Fruit fly (Drosophila melanogaster) whole organism, embryonic: ENCODE data around the gene CG6951.

Source experiments
- CG11696 ChIP-seq: fragments of 200-800 bp; sonication (Bioruptor generic); IDR thresholded peaks from 2 replicates; pipeline ENCODE4 v1.3.6; 2022; ENCODE audit warnings: missing biosample characterization, missing genetic modification characterization
- CG12391 ChIP-seq: fragments of 200-800 bp; sonication (Bioruptor generic); optimal IDR thresholded peaks from 3 replicates; lab custom pipeline; 2018; ENCODE audit warnings: missing biosample characterization, mild to moderate bottlenecking, missing genetic modification characterization, moderate library complexity
- CG12769 ChIP-seq: fragments of 200-800 bp; sonication (Bioruptor generic); optimal IDR thresholded peaks from 2 replicates; lab custom pipeline; 2019; ENCODE audit warnings: missing biosample characterization, mild to moderate bottlenecking, missing genetic modification characterization, moderate library complexity
- CG13287 ChIP-seq: fragments of 200-800 bp; sonication (Bioruptor generic); IDR thresholded peaks from 2 replicates; pipeline ENCODE4 v1.3.6; 2022; ENCODE audit warnings: missing biosample characterization, missing genetic modification characterization; ENCODE audit not compliant: partially characterized antibody
- CG14667 ChIP-seq: fragments of 200-800 bp; sonication (Bioruptor generic); IDR thresholded peaks from 2 replicates; pipeline ENCODE4 v1.3.6; 2022; ENCODE audit warnings: missing biosample characterization, missing genetic modification characterization
- CG15479 ChIP-seq: fragments of 200-800 bp; sonication (Bioruptor generic); optimal IDR thresholded peaks from 3 replicates; lab custom pipeline; 2019; ENCODE audit warnings: missing biosample characterization, mild to moderate bottlenecking, missing genetic modification characterization, moderate library complexity
- CG1603 ChIP-seq: fragments of 200-800 bp; sonication (Bioruptor generic); optimal IDR thresholded peaks from 2 replicates; lab custom pipeline; 2019; ENCODE audit warnings: missing biosample characterization, mild to moderate bottlenecking, missing genetic modification characterization, moderate library complexity
- CG17829 ChIP-seq: fragments of 200-800 bp; optimal IDR thresholded peaks from 2 replicates; lab custom pipeline; 2019; ENCODE audit warnings: missing biosample characterization, mild to moderate bottlenecking, missing genetic modification characterization, moderate library complexity
- CG18764 ChIP-seq: fragments of 200-800 bp; sonication (Bioruptor generic); optimal IDR thresholded peaks from 3 replicates; lab custom pipeline; 2016; ENCODE audit warnings: missing biosample characterization, missing genetic modification characterization
- CG2889 ChIP-seq: fragments of 200-800 bp; sonication (Bioruptor generic); IDR thresholded peaks from 3 replicates; pipeline ENCODE4 v1.3.6; 2022; ENCODE audit warnings: missing biosample characterization, missing genetic modification characterization
- CG30020 ChIP-seq: fragments of 200-800 bp; optimal IDR thresholded peaks from 2 replicates; lab custom pipeline; 2019; ENCODE audit warnings: missing biosample characterization, mild to moderate bottlenecking, missing genetic modification characterization, moderate library complexity
- CG3163 ChIP-seq: fragments of 200-800 bp; sonication (Bioruptor generic); optimal IDR thresholded peaks from 3 replicates; lab custom pipeline; 2016; ENCODE audit warnings: missing biosample characterization, missing genetic modification characterization
- CG32767 ChIP-seq: fragments of 200-800 bp; sonication (Bioruptor generic); IDR thresholded peaks from 2 replicates; pipeline ENCODE4 v1.3.6; 2022; ENCODE audit warnings: missing biosample characterization, missing genetic modification characterization
- CG33213 ChIP-seq: fragments of 200-800 bp; sonication (Bioruptor generic); optimal IDR thresholded peaks from 3 replicates; lab custom pipeline; 2016; ENCODE audit warnings: missing biosample characterization, missing genetic modification characterization
- CG4360 ChIP-seq: fragments of 200-800 bp; sonication (Bioruptor generic); IDR thresholded peaks from 2 replicates; pipeline ENCODE4 v1.3.6; 2022; ENCODE audit warnings: missing biosample characterization, missing genetic modification characterization
- CG7745 ChIP-seq: fragments of 200-800 bp; sonication (Bioruptor generic); optimal IDR thresholded peaks from 2 replicates; lab custom pipeline; 2018; ENCODE audit warnings: missing biosample characterization, mild to moderate bottlenecking, missing genetic modification characterization, moderate library complexity
- CG9727 ChIP-seq: fragments of 200-800 bp; sonication (Bioruptor generic); optimal IDR thresholded peaks from 3 replicates; lab custom pipeline; 2017; ENCODE audit warnings: missing biosample characterization, mild to moderate bottlenecking, missing genetic modification characterization
- CHES-1-like ChIP-seq: fragments of 200-800 bp; sonication (Bioruptor generic); optimal IDR thresholded peaks from 2 replicates; lab custom pipeline; 2016; ENCODE audit warnings: missing biosample characterization, missing genetic modification characterization
- Chrac-16 ChIP-seq: fragments of 200-800 bp; sonication (Bioruptor generic); optimal IDR thresholded peaks from 3 replicates; lab custom pipeline; 2016; ENCODE audit warnings: missing biosample characterization, missing genetic modification characterization
- Dref ChIP-seq: fragments of 200-800 bp; sonication (Bioruptor generic); IDR thresholded peaks from 2 replicates; pipeline ENCODE4 v1.3.6; 2022; ENCODE audit warnings: missing biosample characterization, missing genetic modification characterization
- Fer1 ChIP-seq: fragments of 200-800 bp; sonication (Bioruptor generic); optimal IDR thresholded peaks from 2 replicates; lab custom pipeline; 2017; ENCODE audit warnings: missing biosample characterization, mild to moderate bottlenecking, missing genetic modification characterization
- Fer3 ChIP-seq: fragments of 200-800 bp; sonication (Bioruptor generic); optimal IDR thresholded peaks from 2 replicates; lab custom pipeline; 2018; ENCODE audit warnings: missing biosample characterization, mild to moderate bottlenecking, missing genetic modification characterization, moderate library complexity
- HHEX ChIP-seq: fragments of 200-800 bp; sonication (Bioruptor generic); optimal IDR thresholded peaks from 3 replicates; lab custom pipeline; 2017; ENCODE audit warnings: missing biosample characterization, mild to moderate bottlenecking, missing genetic modification characterization, missing genetic modification reagents
- HmgD ChIP-seq: fragments of 200-800 bp; sonication (Bioruptor generic); optimal IDR thresholded peaks from 3 replicates; lab custom pipeline; 2016; ENCODE audit warnings: missing biosample characterization, missing genetic modification characterization
- Hr39 ChIP-seq: fragments of >200 bp; optimal IDR thresholded peaks from 2 replicates; lab custom pipeline; 2017
- Kr ChIP-seq: fragments of 200-800 bp; sonication (Bioruptor generic); optimal IDR thresholded peaks from 2 replicates; lab custom pipeline; 2017; ENCODE audit warnings: missing biosample characterization, mild to moderate bottlenecking, missing genetic modification characterization
- MESR4 ChIP-seq: fragments of 200-800 bp; sonication (Bioruptor generic); optimal IDR thresholded peaks from 2 replicates; lab custom pipeline; 2018; ENCODE audit warnings: missing biosample characterization, mild to moderate bottlenecking, missing genetic modification characterization, moderate library complexity
- Poxn ChIP-seq: fragments of 200-800 bp; sonication (Bioruptor generic); IDR thresholded peaks from 2 replicates; pipeline ENCODE4 v1.3.6; 2022; ENCODE audit warnings: missing biosample characterization, missing genetic modification characterization
- Sin3A ChIP-seq: fragments of >200 bp; optimal IDR thresholded peaks from 2 replicates; lab custom pipeline; 2018
- bcd ChIP-seq: fragments of 200-800 bp; sonication (Bioruptor generic); optimal IDR thresholded peaks from 2 replicates; lab custom pipeline; 2017; ENCODE audit warnings: missing biosample characterization, mild to moderate bottlenecking, missing genetic modification characterization
- caup ChIP-seq: fragments of 200-800 bp; sonication (Bioruptor generic); optimal IDR thresholded peaks from 3 replicates; lab custom pipeline; 2017; ENCODE audit warnings: missing biosample characterization, mild to moderate bottlenecking, missing genetic modification characterization, moderate library complexity; ENCODE audit not compliant: severe bottlenecking
- crol ChIP-seq: fragments of 200-800 bp; sonication (Bioruptor generic); IDR thresholded peaks from 2 replicates; pipeline ENCODE4 v1.3.6; 2022; ENCODE audit warnings: missing biosample characterization, missing genetic modification characterization
- fd3F ChIP-seq: fragments of 200-800 bp; sonication (Bioruptor generic); optimal IDR thresholded peaks from 2 replicates; lab custom pipeline; 2018; ENCODE audit warnings: missing biosample characterization, mild to moderate bottlenecking, missing genetic modification characterization, moderate library complexity
- gcm2 ChIP-seq: fragments of 200-800 bp; sonication (Bioruptor generic); optimal IDR thresholded peaks from 2 replicates; lab custom pipeline; 2016; ENCODE audit warnings: missing biosample characterization, missing genetic modification characterization
- gro ChIP-seq: fragments of 200-800 bp; sonication (Bioruptor generic); optimal IDR thresholded peaks from 2 replicates; lab custom pipeline; 2016; ENCODE audit warnings: missing biosample characterization, missing genetic modification characterization
- her ChIP-seq: fragments of 200-800 bp; sonication (Bioruptor generic); optimal IDR thresholded peaks from 2 replicates; lab custom pipeline; 2016; ENCODE audit warnings: missing biosample characterization, missing genetic modification characterization
- kah ChIP-seq: fragments of 200-800 bp; sonication (Bioruptor generic); optimal IDR thresholded peaks from 2 replicates; lab custom pipeline; 2018; ENCODE audit warnings: missing biosample characterization, mild to moderate bottlenecking, missing genetic modification characterization
- knrl ChIP-seq: fragments of 200-800 bp; sonication (Bioruptor generic); IDR thresholded peaks from 3 replicates; pipeline ENCODE4 v1.3.6; 2022; ENCODE audit warnings: missing biosample characterization, missing genetic modification characterization; ENCODE audit not compliant: partially characterized antibody
- lola ChIP-seq, 3 experiments: fragments of >200 bp in 2 of 3; fragments of 200-800 bp in 1 of 3; sonication (Bioruptor generic) in 1 of 3; optimal IDR thresholded peaks; 2 replicates each; lab custom pipeline; 2017 to 2019; ENCODE audit warnings: missing biosample characterization in 3 of 3, missing genetic modification characterization in 3 of 3, mild to moderate bottlenecking in 1 of 3, moderate library complexity in 1 of 3
- luna ChIP-seq: fragments of 200-800 bp; sonication (Bioruptor generic); optimal IDR thresholded peaks from 2 replicates; lab custom pipeline; 2016; ENCODE audit warnings: missing biosample characterization, missing genetic modification characterization
- mam ChIP-seq: fragments of 200-800 bp; sonication (Bioruptor generic); optimal IDR thresholded peaks from 3 replicates; lab custom pipeline; 2016; ENCODE audit warnings: missing biosample characterization, missing genetic modification characterization
- nom ChIP-seq: fragments of 200-800 bp; sonication (Bioruptor generic); optimal IDR thresholded peaks from 2 replicates; lab custom pipeline; 2017; ENCODE audit warnings: missing biosample characterization, missing genetic modification characterization, mild to moderate bottlenecking, moderate library complexity, missing genetic modification reagents
- onecut ChIP-seq: fragments of 200-800 bp; sonication (Bioruptor generic); IDR thresholded peaks from 2 replicates; pipeline ENCODE4 v1.3.6; 2022; ENCODE audit warnings: missing biosample characterization, missing genetic modification characterization
- peb ChIP-seq: fragments of 200-800 bp; sonication (Bioruptor generic); IDR thresholded peaks from 2 replicates; pipeline ENCODE4 v1.3.6; 2022; ENCODE audit warnings: missing biosample characterization, missing genetic modification characterization
- phol ChIP-seq: fragments of 200-800 bp; sonication (Bioruptor generic); optimal IDR thresholded peaks from 3 replicates; lab custom pipeline; 2018; ENCODE audit warnings: missing biosample characterization, mild to moderate bottlenecking, missing genetic modification characterization, moderate library complexity
- prd ChIP-seq, 3 experiments: fragments of >200 bp in 2 of 3; fragments of 200-800 bp in 1 of 3; sonication (Bioruptor generic) in 1 of 3; optimal IDR thresholded peaks in 2 of 3; IDR thresholded peaks in 1 of 3; 2 replicates in 2 of 3; 3 replicates in 1 of 3; pipeline versions ENCODE4 v1.3.6 to Lab custom; 2017 to 2022; ENCODE audit warnings: missing biosample characterization in 1 of 3, missing genetic modification characterization in 1 of 3
- row ChIP-seq: fragments of 200-800 bp; sonication (Bioruptor generic); IDR thresholded peaks from 3 replicates; pipeline ENCODE4 v1.3.6; 2022; ENCODE audit warnings: missing biosample characterization, missing genetic modification characterization
- sna ChIP-seq: fragments of 200-800 bp; sonication (Bioruptor generic); IDR thresholded peaks from 2 replicates; pipeline ENCODE4 v1.3.6; 2022; ENCODE audit warnings: missing biosample characterization, missing genetic modification characterization; ENCODE audit not compliant: partially characterized antibody
- sr ChIP-seq: fragments of 200-800 bp; sonication (Bioruptor generic); IDR thresholded peaks from 3 replicates; pipeline ENCODE4 v1.3.6; 2022; ENCODE audit warnings: missing biosample characterization, missing genetic modification characterization
- tx ChIP-seq: fragments of 200-800 bp; sonication (Bioruptor generic); optimal IDR thresholded peaks from 2 replicates; lab custom pipeline; 2016; ENCODE audit warnings: missing biosample characterization, missing genetic modification characterization
- usp ChIP-seq: fragments of >200 bp; optimal IDR thresholded peaks from 2 replicates; lab custom pipeline; 2017; ENCODE audit warnings: missing biosample characterization, missing genetic modification characterization
- yki ChIP-seq: fragments of >200 bp; optimal IDR thresholded peaks from 3 replicates; lab custom pipeline; 2018

CG6951 gene

DNA sequence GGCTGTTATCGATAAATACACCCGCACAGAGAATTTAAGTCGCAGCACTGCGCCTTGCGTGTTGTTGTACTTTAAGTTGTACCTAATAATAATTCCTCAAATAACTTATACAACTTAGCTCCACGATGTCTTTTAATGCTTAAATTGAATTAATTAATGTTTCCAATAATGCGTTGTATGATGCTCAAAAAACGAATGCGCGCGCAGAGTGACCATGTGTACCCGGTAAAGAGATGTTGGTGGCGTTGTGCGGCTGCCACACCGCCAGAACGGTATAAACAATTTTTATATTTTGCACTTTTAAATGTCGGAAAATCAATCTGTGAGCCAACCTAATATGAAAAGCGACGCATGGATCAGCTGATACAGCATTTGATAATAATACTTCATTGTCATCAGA is 14.9 kb upstream of the CG6951 start (continued):
- no peak for TF ChIP-seq tx
- TF ChIP-seq sna: no peak
- TF ChIP-seq nom (GFP tag; lab: Kevin White, UChicago): no peak
- TF ChIP-seq yki (lab: Kevin White, UChicago): no peak
- TF ChIP-seq gro (GFP tag; lab: Kevin White, UChicago): no peak
- TF ChIP-seq gcm2 (GFP tag; lab: Kevin White, UChicago): no peak
- TF ChIP-seq Poxn (GFP tag; lab: Robert Waterston, UW): no peak
- no peak for TF ChIP-seq CG1603 (tag; lab: Kevin White, UChicago)
- TF ChIP-seq CG7745 (tag; lab: Kevin White, UChicago): no peak
- peak; percentile 58 for TF ChIP-seq Dref (GFP tag; lab: Robert Waterston, UW)
- TF ChIP-seq MESR4 (GFP tag; lab: Kevin White, UChicago): peak; percentile 58
- no peak for TF ChIP-seq CG3163 (GFP tag; lab: Kevin White, UChicago)
- TF ChIP-seq Kr (GFP tag; lab: Kevin White, UChicago): no peak
- TF ChIP-seq CG15479: no peak
- no peak for TF ChIP-seq mam (GFP tag; lab: Kevin White, UChicago)
- peak; percentile 64 for TF ChIP-seq CHES-1-like (GFP tag; lab: Kevin White, UChicago)
- no peak for TF ChIP-seq Fer3 (tag; lab: Kevin White, UChicago)
- TF ChIP-seq CG18764 (GFP tag; lab: Kevin White, UChicago): no peak
- no peak for TF ChIP-seq CG11696 (GFP tag; lab: Robert Waterston, UW)
- TF ChIP-seq bcd (GFP tag; lab: Kevin White, UChicago): no peak
- no peak for TF ChIP-seq fd3F (GFP tag; lab: Kevin White, UChicago)
- no peak for TF ChIP-seq CG12391 (tag; lab: Kevin White, UChicago)
- TF ChIP-seq CG9727 (GFP tag; lab: Kevin White, UChicago): no peak
- no peak for TF ChIP-seq CG2889 (GFP tag; lab: Robert Waterston, UW)
- TF ChIP-seq caup (GFP tag; lab: Kevin White, UChicago): no peak
- no peak for TF ChIP-seq Hr39 (lab: Kevin White, UChicago)
- no peak for TF ChIP-seq sr (GFP tag; lab: Robert Waterston, UW)
- TF ChIP-seq CG12769 (tag; lab: Kevin White, UChicago): no peak
- TF ChIP-seq CG30020 (tag; lab: Kevin White, UChicago): peak; percentile 36
- TF ChIP-seq CG13287 (GFP tag; lab: Robert Waterston, UW): peak; percentile 54
- TF ChIP-seq CG17829 (tag; lab: Kevin White, UChicago): peak; percentile 19
- no peak for TF ChIP-seq Chrac-16 (GFP tag; lab: Kevin White, UChicago)
- TF ChIP-seq kah (GFP tag; lab: Kevin White, UChicago): no peak
- TF ChIP-seq peb (GFP tag; lab: Robert Waterston, UW): no peak
- peak; percentile 90 for TF ChIP-seq Sin3A
- peak; percentile 41 for TF ChIP-seq phol (tag; lab: Kevin White, UChicago)
- TF ChIP-seq CG14667 (GFP tag; lab: Robert Waterston, UW): no peak
- no peak for TF ChIP-seq HHEX
- TF ChIP-seq crol: no peak
- TF ChIP-seq CG4360 (GFP tag; lab: Robert Waterston, UW): peak; percentile 37; the same call in 1 of the 2 replicates
- no peak for TF ChIP-seq usp (GFP tag; lab: Kevin White, UChicago)
- peak; percentile 36 for TF ChIP-seq CG33213 (GFP tag; lab: Kevin White, UChicago)
- no peak for TF ChIP-seq Fer1 (GFP tag; lab: Kevin White, UChicago)
- TF ChIP-seq row (GFP tag; lab: Robert Waterston, UW): peak; percentile 27; the same call in 1 of the 3 replicates
- TF ChIP-seq prd (optimal IDR thresholded peaks at IDR 0.05; lab: Kevin White, UChicago): no peak
- no peak for TF ChIP-seq prd (GFP tag; IDR thresholded peaks at IDR 0.05; lab: Robert Waterston, UW)
- peak; percentile 49 for TF ChIP-seq her
- TF ChIP-seq luna: no peak
- no peak for TF ChIP-seq CG32767
- peak; percentile 40; the same call in 1 of the 3 replicates for TF ChIP-seq knrl (GFP tag; lab: Robert Waterston, UW)
- TF ChIP-seq onecut (GFP tag; lab: Robert Waterston, UW): no peak
- TF ChIP-seq HmgD (GFP tag; lab: Kevin White, UChicago): no peak
- no peak for TF ChIP-seq lola (GFP tag; optimal IDR thresholded peaks at IDR 0.05; lab: Kevin White, UChicago)
